Worm (Caenorhabditis elegans): ENCODE results near the gene col-19.
A peak's percentile ranks its signal among the peaks of the same experiment; 100 is the strongest.

The col-19 gene

ce11 chrX:421407-421784 lies at the start of gene col-19:
Gene col-19 (plus strand): TSS chrX:421707.
- TF ChIP-seq ces-1 (GFP tag; optimal IDR thresholded peaks at IDR 0.05) (no peak), skn-1 (tag; optimal IDR thresholded peaks at IDR 0.05) (no peak), fkh-4 (tag; optimal IDR thresholded peaks at IDR 0.05; ENCODE audit: borderline replicate concordance) (no peak), lin-13 (GFP tag; optimal IDR thresholded peaks at IDR 0.05) (no peak)

ce11 chrX:371761-372285 lies 49.7 kb upstream of the col-19 start, which contains the start of gene nrde-3:
Gene nrde-3 (plus strand): TSS chrX:372235.
- TF ChIP-seq mab-9 (GFP tag; IDR thresholded peaks at IDR 0.05): no peak
- TF ChIP-seq zip-4 (GFP tag; optimal IDR thresholded peaks at IDR 0.05): no peak
- no peak for TF ChIP-seq unc-86 (tag; optimal IDR thresholded peaks at IDR 0.05)
- no peak for TF ChIP-seq sptf-1 (tag; optimal IDR thresholded peaks at IDR 0.05)
- TF ChIP-seq ets-5 (GFP tag; IDR thresholded peaks at IDR 0.05): no peak
- TF ChIP-seq nhr-85 (tag): no peak
- TF ChIP-seq jun-1 (tag; optimal IDR thresholded peaks at IDR 0.05): no peak
- no peak for TF ChIP-seq C34B4.2 (tag; optimal IDR thresholded peaks at IDR 0.05)
- TF ChIP-seq dsc-1 (tag; optimal IDR thresholded peaks at IDR 0.05): no peak
- TF ChIP-seq mep-1 (tag; optimal IDR thresholded peaks at IDR 0.05): no peak
- no peak for TF ChIP-seq zag-1 (tag; optimal IDR thresholded peaks at IDR 0.05)
- TF ChIP-seq elt-3 (tag; optimal IDR thresholded peaks at IDR 0.05): no peak
- TF ChIP-seq nhr-77 (tag; optimal IDR thresholded peaks at IDR 0.05): no peak
- no peak for TF ChIP-seq C04F5.9 (tag; optimal IDR thresholded peaks at IDR 0.05)
- TF ChIP-seq aly-2 (tag; optimal IDR thresholded peaks at IDR 0.05): no peak

ce11 chrX:380505-380904 lies 41.0 kb upstream of the col-19 start, which contains the start of gene R04A9.3:
Gene R04A9.3 (minus strand): TSS chrX:380605.
- TF ChIP-seq nhr-20 (tag; optimal IDR thresholded peaks at IDR 0.05) (no peak), dsc-1 (tag; optimal IDR thresholded peaks at IDR 0.05) (no peak), ceh-63 (GFP tag; optimal IDR thresholded peaks at IDR 0.05) (no peak), vab-15 (tag; optimal IDR thresholded peaks at IDR 0.05) (no peak), fkh-4 (tag; optimal IDR thresholded peaks at IDR 0.05; ENCODE audit: borderline replicate concordance) (no peak), unc-98 (GFP tag; IDR thresholded peaks at IDR 0.05) (no peak), pax-3 (tag; optimal IDR thresholded peaks at IDR 0.05) (no peak), xbp-1 (tag; optimal IDR thresholded peaks at IDR 0.05) (no peak), isw-1 (GFP tag; IDR thresholded peaks at IDR 0.05) (no peak), ceh-82 (tag; optimal IDR thresholded peaks at IDR 0.05) (no peak), nhr-71 (tag; optimal IDR thresholded peaks at IDR 0.05) (no peak), elt-2 (tag; optimal IDR thresholded peaks at IDR 0.05) (no peak)

- TF ChIP-seq nhr-47 (tag; optimal IDR thresholded peaks at IDR 0.05): peak; percentile 13
- peak in 1 of 2 experiments; percentile 8 for TF ChIP-seq mdl-1 (tag; optimal IDR thresholded peaks at IDR 0.05)
- peak in 1 of 2 experiments; percentile 35 for TF ChIP-seq lin-35 (GFP tag; optimal IDR thresholded peaks at IDR 0.05)
- TF ChIP-seq snu-23 (GFP tag; optimal IDR thresholded peaks at IDR 0.05): peak; percentile 24
- peak; percentile 38 for TF ChIP-seq F16B12.6 (tag; optimal IDR thresholded peaks at IDR 0.05)
- no peak for TF ChIP-seq jun-1 (tag; optimal IDR thresholded peaks at IDR 0.05)
Measured at ce11 chrX:381029-381428, 40.5 kb upstream of the col-19 start.

- TF ChIP-seq ces-1 (GFP tag; optimal IDR thresholded peaks at IDR 0.05): no peak
- peak; percentile 88 for TF ChIP-seq snu-23 (GFP tag; optimal IDR thresholded peaks at IDR 0.05)
- peak; percentile 52 to 58 for TF ChIP-seq efl-1 (optimal IDR thresholded peaks at IDR 0.05)
- peak; percentile 51 to 94 for TF ChIP-seq efl-1 (GFP tag; optimal IDR thresholded peaks at IDR 0.05 in 1 of 2)
- TF ChIP-seq rnt-1 (tag; optimal IDR thresholded peaks at IDR 0.05): peak; percentile 60
- TF ChIP-seq pag-3 (tag; optimal IDR thresholded peaks at IDR 0.05; ENCODE audit: borderline replicate concordance, insufficient read depth): no peak
- TF ChIP-seq C04F5.9 (tag; optimal IDR thresholded peaks at IDR 0.05): peak; percentile 10
- no peak for TF ChIP-seq Y116A8C.19 (tag; optimal IDR thresholded peaks at IDR 0.05; ENCODE audit: borderline replicate concordance)
- no peak for TF ChIP-seq nhr-12 (tag; optimal IDR thresholded peaks at IDR 0.05)
- TF ChIP-seq mep-1 (tag; optimal IDR thresholded peaks at IDR 0.05): peak; percentile 90
- TF ChIP-seq blmp-1 (tag; optimal IDR thresholded peaks at IDR 0.05): peak; percentile 61
- peak; percentile 34 for TF ChIP-seq dsc-1 (tag; optimal IDR thresholded peaks at IDR 0.05)
- TF ChIP-seq pax-3 (tag; optimal IDR thresholded peaks at IDR 0.05): no peak
- no peak for TF ChIP-seq nhr-76 (tag; optimal IDR thresholded peaks at IDR 0.05)
- TF ChIP-seq fkh-10 (GFP tag; optimal IDR thresholded peaks at IDR 0.05): no peak
- peak; percentile 77 for TF ChIP-seq nhr-71 (tag; optimal IDR thresholded peaks at IDR 0.05)
- peak; percentile 74 for TF ChIP-seq swsn-7 (tag; optimal IDR thresholded peaks at IDR 0.05)
- no peak for TF ChIP-seq lin-14 (GFP tag; optimal IDR thresholded peaks at IDR 0.05)
- peak; percentile 6 for TF ChIP-seq snpc-4 (tag; optimal IDR thresholded peaks at IDR 0.05)
Measured at ce11 chrX:382692-383091, 38.8 kb upstream of the col-19 start, which contains the start of gene ife-2. Gene ife-2 (minus strand): TSS chrX:382709.

Data from whole organism, L1 larva.